Fruit fly (Drosophila melanogaster): ENCODE results near the gene swa.
"Not testable (repeated sequence)": the region's sequence is repeated elsewhere in the genome, so short reads cannot be mapped to it uniquely, and the experiment has no call there.

Gene swa

DNA sequence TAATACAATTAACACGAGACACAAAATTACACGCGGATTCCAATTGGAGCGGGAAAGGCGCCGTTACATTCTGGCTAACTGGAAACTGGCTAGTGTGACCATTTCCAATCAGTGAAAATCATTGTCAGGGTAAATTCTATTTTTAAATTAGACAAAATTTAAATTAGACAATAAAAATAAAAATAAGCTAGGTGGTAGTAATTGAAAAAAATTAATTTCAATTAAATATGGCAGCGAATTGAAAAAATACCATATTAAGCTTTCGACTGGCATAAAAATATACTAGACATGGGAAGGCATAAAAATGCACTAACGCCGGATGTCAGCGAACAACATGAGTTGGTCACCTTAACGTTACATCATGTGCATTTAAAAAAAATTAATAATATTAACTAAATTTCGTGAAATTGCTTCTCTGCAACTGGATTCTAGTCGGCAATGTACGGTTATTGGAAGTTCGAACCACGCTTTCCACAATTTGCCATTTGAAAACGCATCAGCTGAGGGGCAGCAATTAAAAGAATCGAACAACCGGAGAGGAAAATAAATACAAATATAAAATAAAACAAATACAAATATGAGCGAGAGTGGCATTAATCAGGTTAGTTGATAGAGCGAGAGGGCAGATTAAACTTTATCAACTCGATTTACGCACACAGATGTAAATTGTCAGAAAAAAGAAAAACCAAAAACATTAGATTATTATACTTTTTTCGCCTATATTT, at the start of gene swa, which contains the start of gene Marf:
TSS of gene swa (minus strand) at position 77 of the 725 bp plus-strand sequence.
TSS of gene Marf (plus strand) at position 318 of the 725 bp plus-strand sequence.
- TF ChIP-seq kay (GFP tag; ENCODE audit: borderline replicate concordance) (peak; percentile 88), CG12768 (GFP tag; optimal IDR thresholded peaks at IDR 0.05) (no peak)

DNA sequence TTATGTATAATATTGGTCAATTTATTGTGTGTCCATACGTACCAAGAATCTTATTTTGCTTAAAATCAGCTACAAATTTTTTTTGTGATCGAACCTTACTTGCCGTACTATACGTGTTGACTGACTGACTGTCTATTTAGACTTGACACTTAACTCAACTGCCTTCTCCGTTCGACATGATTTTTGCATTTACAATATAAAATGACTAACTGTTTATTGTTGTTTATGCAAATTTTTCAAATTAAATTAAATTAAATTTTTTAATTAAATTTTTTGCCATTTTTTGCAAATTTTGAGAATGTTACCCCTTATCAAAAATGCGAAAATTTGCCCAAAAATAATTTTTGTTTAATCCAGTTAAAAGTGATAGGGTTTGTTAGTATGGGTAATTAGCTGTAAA, 34.5 kb upstream of the swa start, which contains the start of gene CG33669:
TSS of gene CG33669 (minus strand) at position 101 of the 400 bp plus-strand sequence.
- not testable (repeated sequence) for TF ChIP-seq cnc (optimal IDR thresholded peaks at IDR 0.05); CG1620 (GFP tag; optimal IDR thresholded peaks at IDR 0.05); Mnt (GFP tag; optimal IDR thresholded peaks at IDR 0.05)

DNA sequence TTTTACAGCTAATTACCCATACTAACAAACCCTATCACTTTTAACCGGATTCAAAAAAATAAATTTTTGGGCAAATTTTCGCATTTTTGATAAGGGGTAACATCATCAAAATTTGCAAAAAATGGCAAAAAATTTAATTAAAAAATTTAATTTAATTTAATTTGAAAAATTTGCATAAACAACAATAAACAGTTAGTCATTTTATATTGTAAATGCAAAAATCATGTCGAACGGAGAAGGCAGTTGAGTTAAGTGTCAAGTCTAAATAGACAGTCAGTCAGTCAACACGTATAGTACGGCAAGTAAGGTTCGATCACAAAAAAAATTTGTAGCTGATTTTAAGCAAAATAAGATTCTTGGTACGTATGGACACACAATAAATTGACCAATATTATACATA, 18.4 kb upstream of the swa start, which contains the start of gene CG33664:
TSS of gene CG33664 (plus strand) at position 301 of the 400 bp plus-strand sequence.
- TF ChIP-seq CG11617, cic, CG1620 (GFP tag; optimal IDR thresholded peaks at IDR 0.05): not testable (repeated sequence)

DNA sequence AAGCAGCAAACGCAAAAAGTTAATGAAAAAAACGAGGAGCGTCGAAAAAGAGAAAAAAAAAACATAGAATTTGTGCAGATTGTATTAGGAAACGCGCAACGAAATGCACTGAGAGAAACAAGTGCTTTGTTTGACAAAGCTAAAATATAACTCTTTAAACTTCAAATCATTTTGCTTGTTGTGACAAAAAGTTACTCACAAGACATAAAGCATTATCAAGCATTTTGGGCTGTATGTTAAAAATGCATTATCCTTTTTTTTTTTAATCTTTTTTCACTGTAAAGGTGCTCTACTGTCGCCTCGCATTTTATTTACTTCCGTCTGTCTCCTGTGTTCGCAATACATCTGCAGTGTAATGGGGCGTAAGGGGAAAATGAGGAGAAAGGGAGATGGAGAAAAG, 11.2 kb upstream of the swa start:
- TF ChIP-seq kay (GFP tag; ENCODE audit: borderline replicate concordance), result no peak
- no peak for TF ChIP-seq CG7101 (tag; optimal IDR thresholded peaks at IDR 0.05)

DNA sequence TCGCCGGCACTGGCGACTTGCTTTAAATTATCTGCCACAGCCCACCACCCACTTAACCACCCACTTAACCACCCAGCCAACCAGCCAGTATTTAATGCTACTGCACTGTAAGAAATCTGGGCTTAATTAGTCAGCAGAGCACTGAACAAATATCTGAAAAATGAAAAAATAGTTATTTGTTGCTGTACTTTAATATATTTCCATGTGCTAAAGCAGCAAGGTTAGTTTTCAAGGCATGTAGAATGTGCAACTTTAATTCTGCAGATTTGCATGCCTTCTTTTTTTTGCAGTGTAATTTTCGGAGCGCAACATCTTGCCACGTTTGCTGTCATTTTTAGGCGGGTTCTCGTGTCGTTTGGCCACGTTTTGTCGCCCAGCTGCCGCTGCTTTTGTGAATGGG, 10.1 kb upstream of the swa start:
- TF ChIP-seq CG33017 (tag; optimal IDR thresholded peaks at IDR 0.05) (no peak), bab1 (GFP tag; optimal IDR thresholded peaks at IDR 0.05) (no peak), Mnt (GFP tag; optimal IDR thresholded peaks at IDR 0.05) (no peak), CG1620 (GFP tag; optimal IDR thresholded peaks at IDR 0.05) (no peak), CG5204 (GFP tag; optimal IDR thresholded peaks at IDR 0.05) (no peak), CG12768 (GFP tag; optimal IDR thresholded peaks at IDR 0.05) (no peak), Clk (GFP tag; optimal IDR thresholded peaks at IDR 0.05) (no peak), CG7045 (GFP tag; optimal IDR thresholded peaks at IDR 0.05) (no peak), toe (GFP tag; optimal IDR thresholded peaks at IDR 0.05) (no peak), Hr96 (GFP tag; optimal IDR thresholded peaks at IDR 0.05) (no peak)

DNA sequence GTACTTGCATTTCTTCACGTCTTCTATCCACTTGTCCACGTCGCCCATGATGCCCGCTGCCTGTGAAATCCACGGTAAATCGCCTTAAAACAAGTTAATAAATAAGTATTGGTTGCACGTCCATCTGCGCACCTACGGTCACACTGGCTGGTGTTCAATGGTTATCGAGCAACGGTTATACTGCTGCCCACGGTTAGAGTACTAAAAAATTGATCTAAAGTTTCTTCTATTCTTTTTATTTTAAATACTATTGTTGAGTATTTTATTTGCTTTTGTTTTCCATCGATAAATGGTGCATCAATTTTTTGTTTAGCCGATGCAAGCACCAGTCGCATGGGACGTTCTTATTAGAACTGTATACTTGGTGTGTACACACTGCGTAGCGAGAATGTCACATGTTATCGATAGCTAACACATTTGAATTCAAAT, 7.3 kb upstream of the swa start, which contains the start of gene PpV:
TSS of gene PpV (minus strand) at position 147 of the 429 bp plus-strand sequence.
- TF ChIP-seq CG12768 (GFP tag; optimal IDR thresholded peaks at IDR 0.05) (no peak), Mnt (GFP tag; optimal IDR thresholded peaks at IDR 0.05) (peak; percentile 26), CG14711 (tag; optimal IDR thresholded peaks at IDR 0.05) (peak; percentile 54), CG7101 (tag; optimal IDR thresholded peaks at IDR 0.05) (peak; percentile 26), bab1 (GFP tag; optimal IDR thresholded peaks at IDR 0.05) (peak; percentile 34), CG7045 (GFP tag; optimal IDR thresholded peaks at IDR 0.05) (no peak), kay (GFP tag; ENCODE audit: borderline replicate concordance) (no peak), CG1620 (GFP tag; optimal IDR thresholded peaks at IDR 0.05) (peak; percentile 31)

DNA sequence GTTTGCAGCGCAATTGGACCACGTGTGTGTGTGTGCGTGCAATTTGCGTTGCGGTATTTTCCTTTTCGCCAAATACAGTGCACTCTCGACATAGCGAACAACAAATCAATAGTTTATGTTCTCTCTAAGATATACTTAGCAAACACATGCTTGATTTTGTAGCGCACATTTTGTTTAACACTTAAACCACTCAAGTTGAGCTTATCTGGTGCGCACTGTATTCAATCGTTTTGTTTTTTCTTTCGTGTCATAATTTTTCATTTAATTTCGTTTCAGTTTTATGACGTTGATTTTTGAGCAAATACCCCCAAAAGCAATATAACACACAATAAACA, 816 bp upstream of the swa start:
- peak; percentile 87 for TF ChIP-seq pad (GFP tag; optimal IDR thresholded peaks at IDR 0.05)
- TF ChIP-seq Crg-1 (GFP tag; optimal IDR thresholded peaks at IDR 0.05), result peak; percentile 93
- peak; percentile 97 for TF ChIP-seq bab1 (GFP tag; optimal IDR thresholded peaks at IDR 0.05)
- peak; percentile 92 for TF ChIP-seq CG33017 (tag; optimal IDR thresholded peaks at IDR 0.05)
- peak; percentile 93 for TF ChIP-seq CG7045 (GFP tag; optimal IDR thresholded peaks at IDR 0.05)
- peak; percentile 89 for TF ChIP-seq cic (GFP tag; optimal IDR thresholded peaks at IDR 0.05)
- peak; percentile 93 for TF ChIP-seq CG14711 (tag; optimal IDR thresholded peaks at IDR 0.05)
- peak; percentile 90 for TF ChIP-seq CG5204 (GFP tag; optimal IDR thresholded peaks at IDR 0.05)
- TF ChIP-seq CG12768 (GFP tag; optimal IDR thresholded peaks at IDR 0.05), result peak; percentile 95
- TF ChIP-seq CG11617 (GFP tag; optimal IDR thresholded peaks at IDR 0.05), result peak; percentile 94
- peak; percentile 98 for TF ChIP-seq CG7101 (tag; optimal IDR thresholded peaks at IDR 0.05)
- TF ChIP-seq ovo (GFP tag; optimal IDR thresholded peaks at IDR 0.05), result peak; percentile 71
- TF ChIP-seq kay (GFP tag; ENCODE audit: borderline replicate concordance), result peak; percentile 4
- peak; percentile 78 for TF ChIP-seq tj (GFP tag; optimal IDR thresholded peaks at IDR 0.05)
- peak; percentile 94 for TF ChIP-seq CG1620 (GFP tag; optimal IDR thresholded peaks at IDR 0.05)
- peak; percentile 89 for TF ChIP-seq toe (GFP tag; optimal IDR thresholded peaks at IDR 0.05)
- no peak for TF ChIP-seq cnc (optimal IDR thresholded peaks at IDR 0.05)
- peak; percentile 93 for TF ChIP-seq Hr96 (GFP tag; optimal IDR thresholded peaks at IDR 0.05)
- TF ChIP-seq Clk (GFP tag; optimal IDR thresholded peaks at IDR 0.05), result peak; percentile 82
- TF ChIP-seq Mnt (GFP tag; optimal IDR thresholded peaks at IDR 0.05), result peak; percentile 95

DNA sequence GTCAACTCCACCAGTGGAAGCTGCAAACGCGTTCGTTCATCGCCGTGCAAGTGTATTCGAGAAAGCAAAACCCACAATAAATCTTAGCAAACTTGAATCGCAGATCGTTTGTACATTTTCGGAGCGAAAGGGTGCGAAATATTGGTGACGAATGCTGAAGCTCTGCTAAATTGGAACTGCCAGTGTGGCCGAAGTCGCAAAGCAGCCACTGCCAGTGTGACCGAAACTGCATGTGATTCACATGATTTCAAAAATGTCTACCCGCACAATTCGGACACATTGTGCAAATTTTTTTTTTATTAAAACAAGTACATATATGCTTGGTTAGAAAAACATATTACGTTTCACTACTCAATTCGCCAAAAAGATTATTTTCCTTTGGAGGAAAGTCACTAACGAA, 4.3 kb downstream of the swa start:
- TF ChIP-seq tj (GFP tag; optimal IDR thresholded peaks at IDR 0.05), result no peak
- no peak for TF ChIP-seq pad (GFP tag; optimal IDR thresholded peaks at IDR 0.05)
- TF ChIP-seq Clk (GFP tag; optimal IDR thresholded peaks at IDR 0.05), result no peak
- TF ChIP-seq kay (GFP tag; ENCODE audit: borderline replicate concordance), result no peak
- no peak for TF ChIP-seq bab1 (GFP tag; optimal IDR thresholded peaks at IDR 0.05)
- no peak for TF ChIP-seq Crg-1 (GFP tag; optimal IDR thresholded peaks at IDR 0.05)
- TF ChIP-seq CG7101 (tag; optimal IDR thresholded peaks at IDR 0.05), result no peak
- TF ChIP-seq ovo (GFP tag; optimal IDR thresholded peaks at IDR 0.05), result no peak
- no peak for TF ChIP-seq Mnt (GFP tag; optimal IDR thresholded peaks at IDR 0.05)
- no peak for TF ChIP-seq Hr96 (GFP tag; optimal IDR thresholded peaks at IDR 0.05)
- no peak for TF ChIP-seq CG33017 (tag; optimal IDR thresholded peaks at IDR 0.05)
- no peak for TF ChIP-seq cic (GFP tag; optimal IDR thresholded peaks at IDR 0.05)
- TF ChIP-seq CG14711 (tag; optimal IDR thresholded peaks at IDR 0.05), result no peak
- TF ChIP-seq CG1620 (GFP tag; optimal IDR thresholded peaks at IDR 0.05), result no peak
- no peak for TF ChIP-seq CG12768 (GFP tag; optimal IDR thresholded peaks at IDR 0.05)
- no peak for TF ChIP-seq toe (GFP tag; optimal IDR thresholded peaks at IDR 0.05)
- TF ChIP-seq CG5204 (GFP tag; optimal IDR thresholded peaks at IDR 0.05), result no peak
- TF ChIP-seq CG7045 (GFP tag; optimal IDR thresholded peaks at IDR 0.05), result no peak
